Fruit fly (Drosophila melanogaster) whole organism, embryonic: ENCODE measurements around the gene CG33293.
A peak's percentile ranks its signal among the peaks of the same experiment; 100 is the strongest.

Experiments
- Asciz ChIP-seq: fragments of 200-800 bp; sonication (Bioruptor generic); optimal IDR thresholded peaks from 2 replicates; lab custom pipeline; 2017; ENCODE audit warnings: missing biosample characterization, mild to moderate bottlenecking, missing genetic modification characterization, missing genetic modification reagents
- B-H1 ChIP-seq: fragments of 200-800 bp; sonication (Bioruptor generic); IDR thresholded peaks from 3 replicates; pipeline ENCODE4 v1.3.6; 2022; ENCODE audit warnings: missing biosample characterization, missing genetic modification characterization
- Bdp1 ChIP-seq: fragments of 200-800 bp; sonication (Bioruptor generic); optimal IDR thresholded peaks from 3 replicates; lab custom pipeline; 2016; ENCODE audit warnings: missing biosample characterization, missing genetic modification characterization
- Blimp-1 ChIP-seq: fragments of 200-800 bp; sonication (Bioruptor generic); optimal IDR thresholded peaks from 3 replicates; lab custom pipeline; 2018; ENCODE audit warnings: missing biosample characterization, missing genetic modification characterization, mild to moderate bottlenecking, moderate library complexity, missing genetic modification reagents
- CG11247 ChIP-seq: fragments of 200-800 bp; sonication (Bioruptor generic); IDR thresholded peaks from 2 replicates; pipeline ENCODE4 v1.3.6; 2022; ENCODE audit warnings: missing biosample characterization, missing genetic modification characterization
- CG12104 ChIP-seq: fragments of 200-800 bp; sonication (Bioruptor generic); optimal IDR thresholded peaks from 3 replicates; lab custom pipeline; 2016; ENCODE audit warnings: missing biosample characterization, missing genetic modification characterization
- CG1603 ChIP-seq: fragments of 200-800 bp; sonication (Bioruptor generic); optimal IDR thresholded peaks from 2 replicates; lab custom pipeline; 2019; ENCODE audit warnings: missing biosample characterization, mild to moderate bottlenecking, missing genetic modification characterization, moderate library complexity
- CG18262 ChIP-seq: fragments of 200-800 bp; optimal IDR thresholded peaks from 3 replicates; lab custom pipeline; 2019; ENCODE audit warnings: missing biosample characterization, mild to moderate bottlenecking, missing genetic modification characterization, moderate library complexity
- CG2116 ChIP-seq: fragments of 200-800 bp; sonication (Bioruptor generic); optimal IDR thresholded peaks from 3 replicates; lab custom pipeline; 2018; ENCODE audit warnings: missing biosample characterization, mild to moderate bottlenecking, missing genetic modification characterization
- CG2120 ChIP-seq: fragments of 200-800 bp; sonication (Bioruptor generic); optimal IDR thresholded peaks from 3 replicates; lab custom pipeline; 2016; ENCODE audit warnings: missing biosample characterization, missing genetic modification characterization
- CG3847 ChIP-seq: fragments of 200-800 bp; sonication (Bioruptor generic); IDR thresholded peaks from 2 replicates; pipeline ENCODE4 v1.3.6; 2022; ENCODE audit warnings: missing biosample characterization, missing genetic modification characterization
- CG4282 ChIP-seq: fragments of 200-800 bp; sonication (Bioruptor generic); optimal IDR thresholded peaks from 2 replicates; lab custom pipeline; 2016; ENCODE audit warnings: missing biosample characterization, missing genetic modification characterization
- CG5180 ChIP-seq: fragments of 200-800 bp; sonication (Bioruptor generic); optimal IDR thresholded peaks from 3 replicates; lab custom pipeline; 2017; ENCODE audit warnings: missing biosample characterization, missing genetic modification characterization, mild to moderate bottlenecking, moderate library complexity, missing genetic modification reagents
- CG7928 ChIP-seq: fragments of 200-800 bp; sonication (Bioruptor generic); optimal IDR thresholded peaks from 2 replicates; lab custom pipeline; 2017; ENCODE audit warnings: missing biosample characterization, mild to moderate bottlenecking, missing genetic modification characterization
- CG7963 ChIP-seq: fragments of 200-800 bp; sonication (Bioruptor generic); IDR thresholded peaks from 3 replicates; pipeline ENCODE4 v1.3.6; 2022; ENCODE audit warnings: missing biosample characterization, missing genetic modification characterization; ENCODE audit not compliant: partially characterized antibody
- CG8359 ChIP-seq: fragments of 200-800 bp; sonication (Bioruptor generic); optimal IDR thresholded peaks from 2 replicates; lab custom pipeline; 2017; ENCODE audit warnings: missing biosample characterization, mild to moderate bottlenecking, missing genetic modification characterization, borderline replicate concordance
- CG8478 ChIP-seq: fragments of >200 bp; optimal IDR thresholded peaks from 2 replicates; lab custom pipeline; 2018
- CG8765 ChIP-seq: fragments of 200-800 bp; sonication (Bioruptor generic); IDR thresholded peaks from 2 replicates; pipeline ENCODE4 v1.3.6; 2022; ENCODE audit warnings: missing biosample characterization, missing genetic modification characterization
- CkIIα-i1 ChIP-seq: fragments of 200-800 bp; sonication (Bioruptor generic); IDR thresholded peaks from 2 replicates; pipeline ENCODE4 v1.3.6; 2022; ENCODE audit warnings: missing biosample characterization, missing genetic modification characterization
- Dad ChIP-seq: fragments of 200-800 bp; sonication (Bioruptor generic); optimal IDR thresholded peaks from 3 replicates; lab custom pipeline; 2016; ENCODE audit warnings: missing biosample characterization, missing genetic modification characterization
- Dll ChIP-seq: fragments of 200-800 bp; sonication (Bioruptor generic); IDR thresholded peaks from 4 replicates; pipeline ENCODE4 v1.3.6; 2022; ENCODE audit warnings: missing biosample characterization, missing genetic modification characterization; ENCODE audit not compliant: partially characterized antibody
- Hr39 ChIP-seq: fragments of >200 bp; optimal IDR thresholded peaks from 2 replicates; lab custom pipeline; 2017
- Kr ChIP-seq: fragments of 200-800 bp; sonication (Bioruptor generic); optimal IDR thresholded peaks from 2 replicates; lab custom pipeline; 2017; ENCODE audit warnings: missing biosample characterization, mild to moderate bottlenecking, missing genetic modification characterization
- MTF-1 ChIP-seq: fragments of 200-800 bp; sonication (Bioruptor generic); optimal IDR thresholded peaks from 2 replicates; lab custom pipeline; 2018; ENCODE audit warnings: missing biosample characterization, mild to moderate bottlenecking, missing genetic modification characterization, borderline replicate concordance
- Mad ChIP-seq: fragments of 200-800 bp; sonication (Bioruptor generic); optimal IDR thresholded peaks from 2 replicates; lab custom pipeline; 2016; ENCODE audit warnings: missing biosample characterization, missing genetic modification characterization
- Meics ChIP-seq: fragments of 200-800 bp; sonication (Bioruptor generic); optimal IDR thresholded peaks from 2 replicates; lab custom pipeline; 2017; ENCODE audit warnings: missing biosample characterization, mild to moderate bottlenecking, missing genetic modification characterization
- Mrtf ChIP-seq: fragments of 200-800 bp; sonication (Bioruptor generic); IDR thresholded peaks from 3 replicates; pipeline ENCODE4 v1.3.6; 2022; ENCODE audit warnings: missing biosample characterization, missing genetic modification characterization
- Nf-YB ChIP-seq: fragments of 200-800 bp; sonication (Bioruptor generic); optimal IDR thresholded peaks from 3 replicates; lab custom pipeline; 2019; ENCODE audit warnings: missing biosample characterization, mild to moderate bottlenecking, missing genetic modification characterization, moderate library complexity
- NfI ChIP-seq: fragments of 200-800 bp; sonication (Bioruptor generic); optimal IDR thresholded peaks from 3 replicates; lab custom pipeline; 2018; ENCODE audit warnings: missing biosample characterization, mild to moderate bottlenecking, missing genetic modification characterization, moderate library complexity
- Oli ChIP-seq: fragments of 200-800 bp; sonication (Bioruptor generic); optimal IDR thresholded peaks from 2 replicates; lab custom pipeline; 2018; ENCODE audit warnings: missing biosample characterization, mild to moderate bottlenecking, missing genetic modification characterization, moderate library complexity
- Scr ChIP-seq: fragments of 200-800 bp; sonication (Bioruptor generic); IDR thresholded peaks from 2 replicates; pipeline ENCODE4 v1.3.6; 2022; ENCODE audit warnings: missing biosample characterization, missing genetic modification characterization; ENCODE audit not compliant: partially characterized antibody
- Sry-β ChIP-seq: fragments of 200-800 bp; sonication (Bioruptor generic); optimal IDR thresholded peaks from 2 replicates; lab custom pipeline; 2018; ENCODE audit warnings: missing biosample characterization, mild to moderate bottlenecking, missing genetic modification characterization, moderate library complexity
- Ssrp ChIP-seq: fragments of 200-800 bp; sonication (Bioruptor generic); optimal IDR thresholded peaks from 2 replicates; lab custom pipeline; 2018; ENCODE audit warnings: missing biosample characterization, mild to moderate bottlenecking, missing genetic modification characterization, moderate library complexity
- ab ChIP-seq: fragments of 200-800 bp; sonication (Bioruptor generic); optimal IDR thresholded peaks from 2 replicates; lab custom pipeline; 2016; ENCODE audit warnings: missing biosample characterization, missing genetic modification characterization
- ash1 ChIP-seq: fragments of 200-800 bp; sonication (Bioruptor generic); optimal IDR thresholded peaks from 2 replicates; lab custom pipeline; 2018; ENCODE audit warnings: missing biosample characterization, mild to moderate bottlenecking, missing genetic modification characterization
- az2 ChIP-seq: fragments of 200-800 bp; sonication (Bioruptor generic); optimal IDR thresholded peaks from 3 replicates; lab custom pipeline; 2016; ENCODE audit warnings: missing biosample characterization, missing genetic modification characterization
- crp ChIP-seq, 2 experiments: fragments of 200-800 bp; sonication (Bioruptor generic); optimal IDR thresholded peaks; 2 replicates in 1 of 2; 3 replicates in 1 of 2; lab custom pipeline; 2017; ENCODE audit warnings: missing biosample characterization in 2 of 2, missing genetic modification characterization in 2 of 2, mild to moderate bottlenecking in 1 of 2, moderate library complexity in 1 of 2
- danr ChIP-seq: fragments of 200-800 bp; sonication (Bioruptor generic); IDR thresholded peaks from 2 replicates; pipeline ENCODE4 v1.3.6; 2022; ENCODE audit warnings: missing biosample characterization, missing genetic modification characterization
- dmrt99B ChIP-seq: fragments of 200-800 bp; sonication (Bioruptor generic); optimal IDR thresholded peaks from 2 replicates; lab custom pipeline; 2018; ENCODE audit warnings: missing biosample characterization, mild to moderate bottlenecking, missing genetic modification characterization, moderate library complexity
- ind ChIP-seq: fragments of 200-800 bp; sonication (Bioruptor generic); optimal IDR thresholded peaks from 3 replicates; lab custom pipeline; 2016; ENCODE audit warnings: missing biosample characterization, missing genetic modification characterization
- mld ChIP-seq: fragments of 200-800 bp; sonication (Bioruptor generic); IDR thresholded peaks from 3 replicates; pipeline ENCODE4 v1.3.6; 2022; ENCODE audit warnings: missing biosample characterization, missing genetic modification characterization; ENCODE audit not compliant: partially characterized antibody
- p53 ChIP-seq: fragments of 200-800 bp; sonication (Bioruptor generic); optimal IDR thresholded peaks from 2 replicates; lab custom pipeline; 2016; ENCODE audit warnings: missing biosample characterization, missing genetic modification characterization
- pan ChIP-seq, 4 experiments: fragments of >200 bp in 3 of 4; fragments of 200-800 bp in 1 of 4; sonication (Bioruptor generic) in 1 of 4; optimal IDR thresholded peaks in 3 of 4; IDR thresholded peaks in 1 of 4; 2 replicates each; pipeline versions ENCODE4 v1.3.6 to Lab custom; 2017 to 2022; ENCODE audit warnings: missing biosample characterization in 2 of 4, missing genetic modification characterization in 2 of 4, mixed read lengths in 1 of 4
- sob ChIP-seq: fragments of 200-800 bp; sonication (Bioruptor generic); IDR thresholded peaks from 2 replicates; pipeline ENCODE4 v1.3.6; 2022; ENCODE audit warnings: missing biosample characterization, missing genetic modification characterization
- trh ChIP-seq: fragments of 200-800 bp; sonication (Bioruptor generic); optimal IDR thresholded peaks from 2 replicates; lab custom pipeline; 2016; ENCODE audit warnings: missing biosample characterization, missing genetic modification characterization
- usp ChIP-seq: fragments of >200 bp; optimal IDR thresholded peaks from 2 replicates; lab custom pipeline; 2017; ENCODE audit warnings: missing biosample characterization, missing genetic modification characterization
- vfl ChIP-seq: fragments of 200-800 bp; sonication (Bioruptor generic); optimal IDR thresholded peaks from 2 replicates; lab custom pipeline; 2016; ENCODE audit warnings: missing biosample characterization, missing genetic modification characterization

The CG33293 gene

dm6 chr3R:5263311-5264250 lies 23.0 kb upstream of the CG33293 start (continued):
- TF ChIP-seq ab (GFP tag; lab: Kevin White, UChicago) (peak; percentile 47), sob (GFP tag; lab: Robert Waterston, UW) (peak; percentile 63; the same call in 1 of the 2 replicates), CG8478 (no peak), Hr39 (no peak), Dad (GFP tag; lab: Kevin White, UChicago) (no peak), CG3847 (GFP tag; lab: Robert Waterston, UW) (peak; percentile 82), Mrtf (peak; percentile 66; the same call in 2 of the 3 replicates), CG11247 (GFP tag; lab: Robert Waterston, UW) (peak; percentile 61; the same call in 1 of the 2 replicates), mld (0 out of 3 replicates have a peak, but pooled peaks have one; percentile 37), CG2120 (GFP tag; lab: Kevin White, UChicago) (peak; percentile 34), usp (no peak), Meics (GFP tag; lab: Kevin White, UChicago) (peak; percentile 90), B-H1 (GFP tag; lab: Robert Waterston, UW) (peak; percentile 51; the same call in 2 of the 3 replicates), Sry-β (no peak), dmrt99B (tag; lab: Kevin White, UChicago) (peak; percentile 90), Asciz (GFP tag; lab: Kevin White, UChicago) (peak; percentile 87), trh (GFP tag; lab: Kevin White, UChicago) (peak; percentile 20), CG1603 (peak; percentile 51), Nf-YB (GFP tag; lab: Kevin White, UChicago) (peak; percentile 71), CG18262 (peak; percentile 92), Oli (tag; lab: Kevin White, UChicago) (peak; percentile 92), MTF-1 (peak; percentile 59), CG5180 (peak; percentile 57), Scr (GFP tag; lab: Robert Waterston, UW) (no peak), Bdp1 (no peak), Dll (GFP tag; lab: Robert Waterston, UW) (0 out of 4 replicates have a peak, but pooled peaks have one; percentile 29), Blimp-1 (GFP tag; lab: Kevin White, UChicago) (peak; percentile 82), az2 (GFP tag; lab: Kevin White, UChicago) (peak; percentile 71), CG12104 (GFP tag; lab: Kevin White, UChicago) (peak; percentile 80), NfI (GFP tag; lab: Kevin White, UChicago) (peak; percentile 80), CG8359 (GFP tag; lab: Kevin White, UChicago) (peak; percentile 78), Mad (GFP tag; lab: Kevin White, UChicago) (no peak), ash1 (GFP tag; lab: Kevin White, UChicago) (no peak), CG7928 (GFP tag; lab: Kevin White, UChicago) (peak; percentile 29), danr (GFP tag; lab: Robert Waterston, UW) (0 out of 2 replicates have a peak, but pooled peaks have one; percentile 62), CG2116 (GFP tag; lab: Kevin White, UChicago) (peak; percentile 22), Ssrp (tag; lab: Kevin White, UChicago) (peak; percentile 87), Kr (GFP tag; lab: Kevin White, UChicago) (peak; percentile 37), pan (optimal IDR thresholded peaks at IDR 0.05; lab: Kevin White, UChicago) (peak in 1 of 2 experiments; percentile 23), pan (GFP tag; optimal IDR thresholded peaks at IDR 0.05 in 1 of 2, IDR thresholded peaks at IDR 0.05 in 1 of 2) (peak in 1 of 2 experiments; percentile 75), CG4282 (GFP tag; lab: Kevin White, UChicago) (no peak), vfl (GFP tag; lab: Kevin White, UChicago) (no peak), CG8765 (GFP tag; lab: Robert Waterston, UW) (no peak), CkIIα-i1 (GFP tag; lab: Robert Waterston, UW) (no peak), crp (GFP tag; optimal IDR thresholded peaks at IDR 0.05; lab: Kevin White, UChicago) (peak in 1 of 2 experiments; percentile 25), p53 (no peak), ind (peak; percentile 83), CG7963 (GFP tag; lab: Robert Waterston, UW) (no peak)
